Fruit fly (Drosophila melanogaster): ENCODE results near the gene GstD9.

GstD9 gene

dm6 chr3R:12350497-12350896, 16.9 kb downstream of the GstD9 start, which contains the start of gene CG10038 (continued):
- TF ChIP-seq CG2678 (tag; optimal IDR thresholded peaks at IDR 0.05) (no peak), CG43689 (GFP tag; IDR thresholded peaks at IDR 0.05) (no peak), CG18011 (GFP tag; optimal IDR thresholded peaks at IDR 0.05) (peak; percentile 11), nerfin-2 (GFP tag; IDR thresholded peaks at IDR 0.05; ENCODE audit: partially characterized antibody) (peak; percentile 89), prd (optimal IDR thresholded peaks at IDR 0.05) (no peak), prd (GFP tag; IDR thresholded peaks at IDR 0.05) (no peak; the same call in 2 of the 3 replicates), fd64A (GFP tag; optimal IDR thresholded peaks at IDR 0.05) (no peak), CG1233 (GFP tag; optimal IDR thresholded peaks at IDR 0.05) (no peak), CG3163 (GFP tag; optimal IDR thresholded peaks at IDR 0.05) (no peak), ind (GFP tag; optimal IDR thresholded peaks at IDR 0.05) (peak; percentile 30), Abd-B (GFP tag; optimal IDR thresholded peaks at IDR 0.05) (peak; percentile 8), CG10565 (GFP tag; optimal IDR thresholded peaks at IDR 0.05) (no peak), knrl (GFP tag; IDR thresholded peaks at IDR 0.05; ENCODE audit: partially characterized antibody) (peak; percentile 96), CG6765 (GFP tag; optimal IDR thresholded peaks at IDR 0.05) (no peak), CG2202 (tag; optimal IDR thresholded peaks at IDR 0.05) (no peak), pan (optimal IDR thresholded peaks at IDR 0.05) (no peak), pan (GFP tag; optimal IDR thresholded peaks at IDR 0.05 in 1 of 2, IDR thresholded peaks at IDR 0.05 in 1 of 2) (no peak), CG31388 (GFP tag; optimal IDR thresholded peaks at IDR 0.05) (no peak), jumu (GFP tag; optimal IDR thresholded peaks at IDR 0.05) (no peak), chn (GFP tag; optimal IDR thresholded peaks at IDR 0.05) (peak; percentile 36), Mad (GFP tag; optimal IDR thresholded peaks at IDR 0.05) (peak; percentile 36), tin (GFP tag; optimal IDR thresholded peaks at IDR 0.05) (peak; percentile 56), CG17186 (GFP tag; optimal IDR thresholded peaks at IDR 0.05) (peak; percentile 35), en (GFP tag; optimal IDR thresholded peaks at IDR 0.05) (no peak), CG5953 (GFP tag; IDR thresholded peaks at IDR 0.05) (no peak), CG3847 (GFP tag; IDR thresholded peaks at IDR 0.05) (peak; percentile 55), CG3995 (GFP tag; optimal IDR thresholded peaks at IDR 0.05) (peak; percentile 22), phol (tag; optimal IDR thresholded peaks at IDR 0.05) (peak; percentile 53), CG12071 (GFP tag; optimal IDR thresholded peaks at IDR 0.05) (no peak), sqz (GFP tag; optimal IDR thresholded peaks at IDR 0.05) (peak; percentile 28), CG8944 (GFP tag; optimal IDR thresholded peaks at IDR 0.05) (no peak), cad (GFP tag; optimal IDR thresholded peaks at IDR 0.05) (no peak), Hr3 (GFP tag; optimal IDR thresholded peaks at IDR 0.05) (peak; percentile 36), zf30C (GFP tag; optimal IDR thresholded peaks at IDR 0.05) (peak; percentile 24), mirr (GFP tag; optimal IDR thresholded peaks at IDR 0.05) (no peak), TFAM (GFP tag; optimal IDR thresholded peaks at IDR 0.05) (no peak), crc (GFP tag; optimal IDR thresholded peaks at IDR 0.05) (no peak), MTF-1 (GFP tag; optimal IDR thresholded peaks at IDR 0.05; ENCODE audit: borderline replicate concordance) (no peak), CG9437 (GFP tag; optimal IDR thresholded peaks at IDR 0.05) (no peak), CG16863 (GFP tag; optimal IDR thresholded peaks at IDR 0.05) (no peak), sr (GFP tag; IDR thresholded peaks at IDR 0.05) (no peak), Sox102F (GFP tag; optimal IDR thresholded peaks at IDR 0.05) (peak; percentile 20), CG3407 (GFP tag; optimal IDR thresholded peaks at IDR 0.05) (no peak), HmgZ (tag; optimal IDR thresholded peaks at IDR 0.05) (peak; percentile 76), repo (GFP tag; optimal IDR thresholded peaks at IDR 0.05) (no peak), CG18476 (GFP tag; optimal IDR thresholded peaks at IDR 0.05) (no peak), gro (GFP tag; optimal IDR thresholded peaks at IDR 0.05) (no peak), grn (GFP tag; optimal IDR thresholded peaks at IDR 0.05) (no peak), Aef1 (GFP tag; IDR thresholded peaks at IDR 0.05) (peak; percentile 31; the same call in 1 of the 3 replicates), CG5180 (GFP tag; optimal IDR thresholded peaks at IDR 0.05) (no peak), Myb (GFP tag; optimal IDR thresholded peaks at IDR 0.05) (peak; percentile 83), CG4282 (GFP tag; optimal IDR thresholded peaks at IDR 0.05) (no peak)
